Comparison of ENCODE assay signal across 2 fruit fly cellular contexts in genomic region chr4:87278-87677, dm6.
A peak's percentile ranks its signal among the peaks of the same experiment; 100 is the strongest.
TF ChIP-seq lines count a peak whose summit lies in the region.

No protein-coding gene starts in this region.

- no peak for TF ChIP-seq CTCF in whole organism, embryonic (GFP tag; optimal IDR thresholded peaks at IDR 0.05; lab: Kevin White, UChicago)

TF ChIP-seq in whole organism, embryonic, 481 proteins besides CTCF, POLR2A, EP300 and RAD21:
- TF ChIP-seq Nf-YB (GFP tag; optimal IDR thresholded peaks at IDR 0.05; lab: Kevin White, UChicago) = peak; percentile 92
- TF ChIP-seq Pdp1 (GFP tag; optimal IDR thresholded peaks at IDR 0.05; lab: Kevin White, UChicago) = peak in 1 of 2 experiments; percentile 2
- peak; percentile 94 for TF ChIP-seq Nf-YC (tag; optimal IDR thresholded peaks at IDR 0.05; lab: Kevin White, UChicago)
- no peak for TF ChIP-seq emc (GFP tag; optimal IDR thresholded peaks at IDR 0.05; lab: Kevin White, UChicago)

TF ChIP-seq in whole organism, prepupa, 60 proteins besides CTCF, POLR2A, EP300 and RAD21:
- peak; percentile 25 for TF ChIP-seq Eip78C (GFP tag; lab: Kevin White, UChicago)
- TF ChIP-seq CG11294 (GFP tag; IDR thresholded peaks at IDR 0.05; lab: Robert Waterston, UW) = no peak
